Worm (Caenorhabditis elegans): Measurements from ENCODE around the gene T23B5.3.
"Not testable (repeated sequence)": the region's sequence is repeated elsewhere in the genome, so short reads cannot be mapped to it uniquely, and the experiment has no call there.

The T23B5.3 gene

DNA sequence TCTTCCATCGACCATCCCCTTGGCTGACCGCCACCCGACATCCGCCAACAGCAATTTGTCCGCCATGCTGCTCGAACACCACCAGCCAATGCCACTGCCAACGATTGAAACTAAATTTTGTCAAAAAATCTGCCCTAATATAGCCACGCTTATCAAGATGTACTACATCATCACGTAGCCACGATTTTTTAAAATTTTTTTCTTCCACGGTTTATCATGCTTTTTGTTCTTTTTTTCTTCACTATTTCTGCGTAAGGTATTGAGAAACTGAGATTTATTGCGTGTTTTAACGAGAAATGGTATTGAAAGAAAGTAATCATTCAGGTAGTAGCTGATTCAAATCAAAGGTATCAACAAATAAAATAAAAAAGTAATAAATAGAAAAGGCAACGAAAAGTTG is 11.3 kb upstream of the T23B5.3 start, which contains the start of gene T23B5.6:
T23B5.6 (minus strand) TSS at position 101 of the 400 bp plus-strand sequence.
- not testable (repeated sequence) for TF ChIP-seq ets-7 (tag; optimal IDR thresholded peaks at IDR 0.05); tbx-37 (GFP tag; conservative IDR thresholded peaks at IDR 0.05); tbx-11 (GFP tag; IDR thresholded peaks at IDR 0.05)

DNA sequence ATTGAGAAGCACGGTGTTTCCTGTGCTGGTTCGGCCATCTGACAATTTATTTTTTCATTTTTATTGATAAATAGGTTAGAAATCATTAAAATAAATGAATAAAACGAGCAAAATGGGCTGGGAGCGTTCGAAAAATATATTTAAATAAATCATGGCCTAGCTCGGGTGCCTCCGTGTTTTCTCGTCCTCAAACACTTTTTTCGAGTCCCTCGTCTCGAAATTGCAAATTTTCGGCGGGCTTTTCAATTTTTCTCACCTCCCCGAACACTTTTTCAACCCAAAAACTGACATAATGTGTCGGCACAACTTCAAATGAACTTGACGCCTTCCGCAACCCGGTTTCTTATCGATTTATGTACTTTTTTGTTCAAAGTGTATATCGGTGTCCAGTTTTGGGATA is 4.1 kb upstream of the T23B5.3 start, which contains the start of gene prmt-9:
prmt-9 (minus strand) TSS at position 38 of the 400 bp plus-strand sequence.
- TF ChIP-seq hmbx-1 (tag; optimal IDR thresholded peaks at IDR 0.05) (no peak), ets-7 (tag; optimal IDR thresholded peaks at IDR 0.05) (no peak), ceh-13 (GFP tag; optimal IDR thresholded peaks at IDR 0.05) (no peak), aly-1 (tag; optimal IDR thresholded peaks at IDR 0.05) (no peak), tra-4 (tag; optimal IDR thresholded peaks at IDR 0.05) (no peak), B0310.2 (tag; optimal IDR thresholded peaks at IDR 0.05) (no peak), hmg-4 (GFP tag; optimal IDR thresholded peaks at IDR 0.05) (no peak), tbx-11 (GFP tag; IDR thresholded peaks at IDR 0.05) (no peak), flt-1 (GFP tag; IDR thresholded peaks at IDR 0.05) (no peak), pes-1 (GFP tag; IDR thresholded peaks at IDR 0.05) (no peak), sea-1 (GFP tag; conservative IDR thresholded peaks at IDR 0.05) (no peak), tbx-37 (GFP tag; conservative IDR thresholded peaks at IDR 0.05) (no peak), hnd-1 (tag; optimal IDR thresholded peaks at IDR 0.05) (no peak), F13C5.2 (tag; optimal IDR thresholded peaks at IDR 0.05) (no peak), scrt-1 (GFP tag; IDR thresholded peaks at IDR 0.05) (no peak), ceh-36 (tag; optimal IDR thresholded peaks at IDR 0.05) (no peak), ama-1 (optimal IDR thresholded peaks at IDR 0.05) (no peak)

DNA sequence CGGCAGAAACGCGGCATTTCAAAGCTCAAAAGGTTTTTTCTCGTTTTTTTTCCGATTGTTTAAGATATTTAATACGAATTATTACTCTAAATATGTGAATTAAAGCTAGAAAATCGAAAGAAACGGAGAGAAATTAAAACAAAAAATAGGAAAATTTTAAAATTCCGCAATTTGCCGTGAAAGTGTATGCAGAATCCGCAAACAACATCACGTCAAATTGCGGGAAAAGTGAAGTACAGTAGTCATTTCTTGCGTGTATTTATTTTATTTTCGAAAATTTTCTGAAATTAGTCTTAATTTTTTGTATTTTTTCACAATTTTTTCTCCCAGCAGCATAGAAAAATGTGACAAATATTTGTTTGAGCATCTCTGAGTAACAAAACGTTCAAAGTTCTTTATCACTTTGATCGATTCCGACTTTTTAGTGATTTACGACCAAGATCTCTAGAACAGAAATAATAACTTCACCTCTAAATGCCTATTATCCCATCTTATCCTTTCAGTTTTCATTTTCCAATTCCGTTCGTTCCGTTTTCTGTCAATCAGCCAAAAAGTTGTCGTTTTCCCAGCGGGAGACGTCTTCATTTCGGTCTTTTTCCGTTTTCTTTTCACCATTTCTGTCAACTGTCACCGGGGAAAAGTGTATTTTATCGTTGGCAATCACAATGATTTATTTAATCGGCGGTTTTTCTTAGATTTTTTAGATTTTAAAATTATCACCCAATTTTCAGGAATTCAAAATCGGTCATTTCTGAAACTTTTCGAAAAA is 3.5 kb upstream of the T23B5.3 start:
- TF ChIP-seq hmbx-1 (tag; optimal IDR thresholded peaks at IDR 0.05) (no peak), ceh-36 (tag; optimal IDR thresholded peaks at IDR 0.05) (no peak), sea-1 (GFP tag; conservative IDR thresholded peaks at IDR 0.05) (no peak), pes-1 (GFP tag; IDR thresholded peaks at IDR 0.05) (no peak)

DNA sequence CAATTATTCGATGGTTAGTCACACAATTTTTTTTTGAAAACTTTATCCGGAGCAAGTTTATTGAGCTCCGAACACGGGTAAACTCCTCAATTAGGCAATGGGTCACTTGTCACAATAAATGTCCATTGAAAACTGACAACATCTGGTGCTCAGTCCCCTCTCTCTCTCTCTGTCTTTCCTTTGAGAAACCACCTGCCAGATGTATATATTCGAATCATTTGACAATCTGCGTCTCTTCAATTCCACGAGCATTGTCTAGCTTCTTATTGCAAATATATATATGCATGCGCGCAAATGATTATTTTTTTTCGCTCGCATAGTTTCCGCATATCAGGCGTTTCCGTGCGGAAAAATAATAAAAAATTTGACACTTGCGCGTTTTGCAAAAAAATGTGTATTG is 2.6 kb upstream of the T23B5.3 start:
- TF ChIP-seq tbx-11 (GFP tag; IDR thresholded peaks at IDR 0.05) (no peak), F13C5.2 (tag; optimal IDR thresholded peaks at IDR 0.05) (no peak), ceh-36 (tag; optimal IDR thresholded peaks at IDR 0.05) (no peak), ceh-13 (GFP tag; optimal IDR thresholded peaks at IDR 0.05) (no peak), scrt-1 (GFP tag; IDR thresholded peaks at IDR 0.05) (no peak), sea-1 (GFP tag; conservative IDR thresholded peaks at IDR 0.05) (no peak), tbx-37 (GFP tag; conservative IDR thresholded peaks at IDR 0.05) (no peak), tra-4 (tag; optimal IDR thresholded peaks at IDR 0.05) (no peak), B0310.2 (tag; optimal IDR thresholded peaks at IDR 0.05) (no peak), ets-7 (tag; optimal IDR thresholded peaks at IDR 0.05) (no peak), aly-1 (tag; optimal IDR thresholded peaks at IDR 0.05) (no peak), hnd-1 (tag; optimal IDR thresholded peaks at IDR 0.05) (no peak), hmbx-1 (tag; optimal IDR thresholded peaks at IDR 0.05) (no peak)

DNA sequence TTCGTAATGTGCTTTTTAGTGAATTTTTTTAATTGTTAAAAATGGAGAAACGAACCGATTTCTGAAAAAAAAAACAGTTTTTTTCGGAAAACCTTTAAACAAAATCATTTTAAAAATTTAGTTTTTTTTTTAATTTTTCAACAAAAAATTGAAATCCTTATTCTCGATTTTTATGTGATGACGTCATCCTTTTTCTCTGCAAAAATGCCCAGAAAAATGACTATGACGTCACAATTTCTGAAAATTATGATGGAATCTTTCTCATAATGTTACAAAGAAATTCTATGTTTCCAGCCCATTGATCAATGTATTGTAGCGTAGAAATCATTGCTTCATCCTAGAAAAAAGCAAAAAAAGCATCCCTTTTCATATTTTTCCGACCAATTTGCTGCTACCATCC is 822 bp downstream of the T23B5.3 start:
- TF ChIP-seq ama-1 (optimal IDR thresholded peaks at IDR 0.05) (no peak), sea-1 (GFP tag; conservative IDR thresholded peaks at IDR 0.05) (no peak), tra-4 (tag; optimal IDR thresholded peaks at IDR 0.05) (no peak), hmbx-1 (tag; optimal IDR thresholded peaks at IDR 0.05) (no peak), B0310.2 (tag; optimal IDR thresholded peaks at IDR 0.05) (no peak), ceh-13 (GFP tag; optimal IDR thresholded peaks at IDR 0.05) (no peak), tbx-11 (GFP tag; IDR thresholded peaks at IDR 0.05) (no peak)

DNA sequence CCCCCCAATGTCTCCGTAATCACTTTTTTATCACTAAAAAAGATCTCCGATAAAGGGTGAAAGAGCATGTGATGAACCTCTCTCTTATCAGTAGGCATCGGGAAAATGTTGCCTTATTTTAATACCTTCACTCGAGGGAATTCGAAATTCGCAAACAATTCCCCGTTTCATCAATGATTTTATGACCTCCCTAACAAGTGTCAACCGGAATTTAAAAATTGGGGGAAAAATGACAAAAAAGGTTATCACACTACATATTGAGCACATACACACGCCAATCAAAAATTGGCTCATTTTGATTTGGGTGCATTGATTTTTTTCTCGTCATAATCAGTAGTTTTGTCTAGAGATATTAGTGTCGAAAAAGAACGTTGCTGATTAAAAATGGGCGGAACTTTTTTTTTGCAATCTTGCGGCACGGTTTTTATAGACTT is 1.3 kb downstream of the T23B5.3 start:
- TF ChIP-seq sea-1 (GFP tag; conservative IDR thresholded peaks at IDR 0.05) (0 out of 2 replicates have a peak, but pooled peaks have one; percentile 31), ama-1 (optimal IDR thresholded peaks at IDR 0.05) (no peak), F13C5.2 (tag; optimal IDR thresholded peaks at IDR 0.05) (no peak), pes-1 (GFP tag; IDR thresholded peaks at IDR 0.05) (no peak)

DNA sequence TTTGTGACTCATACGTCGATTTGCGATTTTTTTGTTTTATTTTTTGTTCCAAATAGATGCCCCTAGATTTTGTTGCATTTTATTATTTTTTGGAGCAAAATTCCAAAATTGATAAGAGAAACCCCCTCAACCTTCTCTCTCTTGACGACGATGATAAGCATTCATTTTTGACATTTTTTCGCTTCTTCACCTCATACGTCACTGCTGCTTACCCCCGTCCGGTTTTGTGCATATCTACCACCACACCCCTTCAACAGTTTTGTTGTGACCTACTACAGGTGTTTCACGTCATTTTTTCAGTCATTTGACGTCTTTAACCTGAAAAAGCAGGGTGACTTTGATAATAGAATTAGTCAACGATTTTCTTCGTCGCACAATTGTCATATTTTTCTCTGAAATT is 10.4 kb downstream of the T23B5.3 start:
- no peak for TF ChIP-seq tbx-37 (GFP tag; conservative IDR thresholded peaks at IDR 0.05)
- TF ChIP-seq hmg-4 (GFP tag; optimal IDR thresholded peaks at IDR 0.05), result no peak
- no peak for TF ChIP-seq flt-1 (GFP tag; IDR thresholded peaks at IDR 0.05)
- TF ChIP-seq F13C5.2 (tag; optimal IDR thresholded peaks at IDR 0.05), result no peak
- no peak for TF ChIP-seq B0310.2 (tag; optimal IDR thresholded peaks at IDR 0.05)
- no peak for TF ChIP-seq ceh-13 (GFP tag; optimal IDR thresholded peaks at IDR 0.05)
- TF ChIP-seq tbx-11 (GFP tag; IDR thresholded peaks at IDR 0.05), result no peak
- no peak for TF ChIP-seq ama-1 (optimal IDR thresholded peaks at IDR 0.05)
- TF ChIP-seq tra-4 (tag; optimal IDR thresholded peaks at IDR 0.05), result no peak
- TF ChIP-seq ets-7 (tag; optimal IDR thresholded peaks at IDR 0.05), result no peak
- TF ChIP-seq scrt-1 (GFP tag; IDR thresholded peaks at IDR 0.05), result no peak
- TF ChIP-seq ceh-36 (tag; optimal IDR thresholded peaks at IDR 0.05), result no peak
- TF ChIP-seq hnd-1 (tag; optimal IDR thresholded peaks at IDR 0.05), result no peak
- no peak for TF ChIP-seq hmbx-1 (tag; optimal IDR thresholded peaks at IDR 0.05)
- TF ChIP-seq sea-1 (GFP tag; conservative IDR thresholded peaks at IDR 0.05), result no peak

DNA sequence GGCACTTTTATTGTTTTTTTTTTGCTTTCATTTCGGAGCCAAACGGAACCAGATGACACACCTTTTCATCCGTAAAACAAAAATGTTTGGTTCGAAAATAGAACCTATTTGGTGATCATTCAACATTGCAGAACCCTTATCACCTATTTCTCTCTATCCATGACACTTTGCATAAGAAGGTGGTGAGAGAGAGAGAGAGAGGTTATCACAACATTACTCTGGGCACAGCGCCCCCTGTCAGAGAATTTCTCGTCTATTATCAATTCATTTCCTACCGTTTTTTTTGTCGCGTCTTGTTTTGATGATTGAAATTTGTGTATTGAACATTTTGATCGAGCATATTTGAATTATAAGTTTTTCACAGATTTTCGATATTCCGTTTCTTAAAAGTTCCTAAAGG is 11.7 kb downstream of the T23B5.3 start:
- TF ChIP-seq hnd-1 (tag; optimal IDR thresholded peaks at IDR 0.05) (no peak), tbx-11 (GFP tag; IDR thresholded peaks at IDR 0.05) (no peak), ets-7 (tag; optimal IDR thresholded peaks at IDR 0.05) (no peak), ama-1 (optimal IDR thresholded peaks at IDR 0.05) (no peak), B0310.2 (tag; optimal IDR thresholded peaks at IDR 0.05) (no peak), F13C5.2 (tag; optimal IDR thresholded peaks at IDR 0.05) (no peak), tra-4 (tag; optimal IDR thresholded peaks at IDR 0.05) (no peak), hmbx-1 (tag; optimal IDR thresholded peaks at IDR 0.05) (no peak), sea-1 (GFP tag; conservative IDR thresholded peaks at IDR 0.05) (no peak), pes-1 (GFP tag; IDR thresholded peaks at IDR 0.05) (no peak), aly-1 (tag; optimal IDR thresholded peaks at IDR 0.05) (no peak), tbx-37 (GFP tag; conservative IDR thresholded peaks at IDR 0.05) (no peak), ceh-13 (GFP tag; optimal IDR thresholded peaks at IDR 0.05) (no peak)
